Worm (Caenorhabditis elegans) whole organism, early embryonic: ENCODE results near the gene Y43F8B.15.

ENCODE experiments used
- B0310.2 ChIP-seq: sonication (generic microtip); optimal IDR thresholded peaks from 2 replicates; lab custom pipeline; 2016; ENCODE audit warnings: mild to moderate bottlenecking, missing genetic modification characterization, missing compliant biosample characterization
- F13C5.2 ChIP-seq: sonication (generic microtip); optimal IDR thresholded peaks from 2 replicates; lab custom pipeline; 2017; ENCODE audit warnings: mild to moderate bottlenecking, missing genetic modification characterization, inconsistent platforms, missing compliant biosample characterization
- aly-1 ChIP-seq: sonication (generic microtip); optimal IDR thresholded peaks from 2 replicates; lab custom pipeline; 2016; ENCODE audit warnings: missing genetic modification characterization, missing compliant biosample characterization
- ama-1 ChIP-seq: fragments of 150-350 bp; optimal IDR thresholded peaks from 2 replicates; lab custom pipeline; 2014
- ceh-13 ChIP-seq: fragments of 200-800 bp; sonication (Bioruptor generic); optimal IDR thresholded peaks from 2 replicates; lab custom pipeline; 2018; ENCODE audit warnings: mild to moderate bottlenecking, missing genetic modification characterization, missing compliant biosample characterization
- ceh-36 ChIP-seq: sonication (generic microtip); optimal IDR thresholded peaks from 2 replicates; lab custom pipeline; 2016; ENCODE audit warnings: missing genetic modification characterization, inconsistent platforms, missing compliant biosample characterization
- ets-7 ChIP-seq: sonication (generic microtip); optimal IDR thresholded peaks from 2 replicates; lab custom pipeline; 2016; ENCODE audit warnings: missing genotype, missing genetic modification characterization, missing compliant biosample characterization
- flt-1 ChIP-seq: fragments of 200-800 bp; sonication (Bioruptor generic); IDR thresholded peaks from 2 replicates; pipeline ENCODE4 v1.3.6; 2022; ENCODE audit warnings: missing genetic modification characterization, missing compliant biosample characterization
- hmbx-1 ChIP-seq: sonication (generic microtip); optimal IDR thresholded peaks from 2 replicates; lab custom pipeline; 2016; ENCODE audit warnings: mild to moderate bottlenecking, missing genetic modification characterization, missing compliant biosample characterization
- hmg-4 ChIP-seq: fragments of 200-800 bp; sonication (Bioruptor generic); optimal IDR thresholded peaks from 2 replicates; lab custom pipeline; 2018; ENCODE audit warnings: mild to moderate bottlenecking, missing genetic modification characterization, missing compliant biosample characterization
- hnd-1 ChIP-seq: sonication (generic microtip); optimal IDR thresholded peaks from 2 replicates; lab custom pipeline; 2016; ENCODE audit warnings: missing genetic modification characterization, missing compliant biosample characterization
- pes-1 ChIP-seq: fragments of 200-800 bp; sonication (Bioruptor generic); IDR thresholded peaks from 2 replicates; pipeline ENCODE4 v1.3.6; 2022; ENCODE audit warnings: missing genetic modification reagents, missing genetic modification characterization, missing compliant biosample characterization
- scrt-1 ChIP-seq: fragments of 200-800 bp; sonication (Bioruptor generic); IDR thresholded peaks from 2 replicates; pipeline ENCODE4 v1.3.6; 2022; ENCODE audit warnings: missing genetic modification characterization, missing compliant biosample characterization
- sea-1 ChIP-seq: fragments of 200-800 bp; sonication (Bioruptor generic); conservative IDR thresholded peaks from 2 replicates; pipeline ENCODE4 v1.3.6; 2022; ENCODE audit warnings: missing genetic modification characterization, missing compliant biosample characterization
- tbx-11 ChIP-seq: fragments of 200-800 bp; sonication (Bioruptor generic); IDR thresholded peaks from 2 replicates; pipeline ENCODE4 v1.3.6; 2022; ENCODE audit warnings: missing genetic modification characterization, missing compliant biosample characterization
- tbx-37 ChIP-seq: fragments of 200-800 bp; sonication (Bioruptor generic); conservative IDR thresholded peaks from 2 replicates; pipeline ENCODE4 v1.3.6; 2022; ENCODE audit warnings: missing genetic modification reagents, missing genetic modification characterization, missing compliant biosample characterization
- tra-4 ChIP-seq: sonication (generic microtip); optimal IDR thresholded peaks from 2 replicates; lab custom pipeline; 2017; ENCODE audit warnings: missing genetic modification characterization, missing compliant biosample characterization

Y43F8B.15 gene

DNA sequence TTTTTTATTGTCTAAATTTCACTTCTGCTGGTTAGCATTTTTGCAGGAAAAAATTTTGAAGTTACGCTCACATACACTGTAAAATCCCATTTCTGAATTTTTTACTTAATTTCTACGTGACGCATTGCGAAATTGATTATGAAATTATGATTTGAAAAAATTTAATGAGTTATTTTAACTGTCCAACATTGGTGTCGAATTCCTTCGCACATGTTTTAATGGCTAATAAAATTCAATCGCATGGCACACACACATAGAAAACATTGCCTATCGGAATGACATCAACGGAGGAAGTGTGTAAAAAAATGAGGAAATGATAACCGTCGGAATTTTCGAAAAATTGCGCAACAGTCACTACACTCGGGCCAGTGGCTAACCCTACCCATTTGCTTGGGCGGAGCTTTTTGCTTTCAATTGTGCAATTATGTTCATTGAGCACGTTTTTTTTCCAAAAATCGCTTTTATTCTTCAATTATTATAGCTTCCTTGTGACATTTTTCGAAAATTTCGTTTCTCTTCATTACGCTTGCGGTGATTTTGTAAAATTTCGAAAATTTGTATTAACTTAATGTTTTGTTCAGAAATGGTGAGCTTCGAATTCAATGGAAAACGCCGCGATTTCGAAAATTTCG is 28.0 kb downstream of the Y43F8B.15 start, which contains the start of gene C25F9.16:
Gene C25F9.16, plus strand, starts transcription at position 582 of the 632 bp plus-strand sequence.
- TF ChIP-seq tbx-11 (GFP tag; lab: Robert Waterston, UW) (no peak), hnd-1 (tag; lab: Kevin White, UChicago) (no peak), aly-1 (tag; lab: Kevin White, UChicago) (no peak), tra-4 (tag; lab: Kevin White, UChicago) (no peak), ceh-36 (tag; lab: Kevin White, UChicago) (no peak), tbx-37 (no peak), hmbx-1 (tag; lab: Kevin White, UChicago) (no peak), F13C5.2 (tag; lab: Kevin White, UChicago) (no peak), ama-1 (lab: Kevin White, UChicago) (no peak), sea-1 (GFP tag; lab: Robert Waterston, UW) (no peak), B0310.2 (no peak), scrt-1 (GFP tag; lab: Robert Waterston, UW) (no peak), pes-1 (GFP tag; lab: Robert Waterston, UW) (no peak), hmg-4 (GFP tag; lab: Kevin White, UChicago) (no peak), ets-7 (tag; lab: Kevin White, UChicago) (no peak), flt-1 (no peak), ceh-13 (GFP tag; lab: Kevin White, UChicago) (no peak)

DNA sequence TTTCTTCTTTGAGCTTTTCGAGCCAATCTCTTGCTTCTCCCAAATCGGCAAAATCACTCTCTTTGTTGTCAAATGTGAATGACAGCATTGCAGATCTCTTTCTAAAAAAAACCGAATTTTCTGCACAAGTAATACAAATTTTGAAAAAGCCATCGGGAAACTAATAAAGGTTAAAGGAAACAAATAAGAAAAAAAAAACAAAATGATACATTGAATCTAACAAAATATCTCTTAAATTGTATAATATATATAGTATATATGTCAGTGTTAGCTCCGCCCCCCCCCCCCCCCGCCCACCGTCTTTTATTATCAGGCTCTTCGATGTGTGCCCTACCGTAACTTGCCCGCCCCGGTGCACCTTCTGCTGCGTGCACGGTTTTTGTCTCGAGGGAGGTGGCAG is 28.9 kb downstream of the Y43F8B.15 start, which contains the start of gene C25F9.11:
Gene C25F9.11, minus strand, starts transcription at position 101 of the 400 bp plus-strand sequence.
- TF ChIP-seq scrt-1 (GFP tag; lab: Robert Waterston, UW) (no peak), ama-1 (lab: Kevin White, UChicago) (no peak), ets-7 (tag; lab: Kevin White, UChicago) (no peak), B0310.2 (no peak), hnd-1 (tag; lab: Kevin White, UChicago) (no peak), ceh-13 (GFP tag; lab: Kevin White, UChicago) (no peak), flt-1 (no peak), ceh-36 (tag; lab: Kevin White, UChicago) (no peak), aly-1 (tag; lab: Kevin White, UChicago) (no peak), F13C5.2 (tag; lab: Kevin White, UChicago) (no peak), tbx-37 (no peak), tbx-11 (GFP tag; lab: Robert Waterston, UW) (no peak), hmg-4 (GFP tag; lab: Kevin White, UChicago) (no peak), pes-1 (GFP tag; lab: Robert Waterston, UW) (no peak)

DNA sequence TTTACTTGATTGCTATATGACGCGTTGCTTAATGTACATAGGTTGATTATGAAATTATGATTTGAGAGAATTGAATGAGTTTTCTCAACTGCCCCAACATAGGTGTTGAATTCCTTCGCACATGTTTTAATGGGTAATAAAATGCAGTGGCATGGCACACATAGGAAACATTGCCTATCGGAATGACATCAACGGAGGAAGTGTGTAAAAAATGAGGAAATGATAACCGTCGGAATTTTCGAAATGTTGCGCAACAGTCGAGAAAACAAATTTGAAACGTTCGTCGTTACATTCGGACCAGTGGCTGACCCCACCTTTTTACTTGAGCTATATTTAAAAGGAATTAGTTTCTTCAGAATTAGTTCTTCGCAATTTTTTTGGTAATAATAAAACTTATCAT is 29.9 kb downstream of the Y43F8B.15 start:
- no peak for TF ChIP-seq ceh-36 (tag; lab: Kevin White, UChicago)
- no peak for TF ChIP-seq hnd-1 (tag; lab: Kevin White, UChicago)
- TF ChIP-seq hmg-4 (GFP tag; lab: Kevin White, UChicago): no peak
- TF ChIP-seq scrt-1 (GFP tag; lab: Robert Waterston, UW): no peak
- no peak for TF ChIP-seq ceh-13 (GFP tag; lab: Kevin White, UChicago)
- no peak for TF ChIP-seq hmbx-1 (tag; lab: Kevin White, UChicago)
- TF ChIP-seq aly-1 (tag; lab: Kevin White, UChicago): no peak
- no peak for TF ChIP-seq tbx-37
- TF ChIP-seq tbx-11 (GFP tag; lab: Robert Waterston, UW): no peak
- TF ChIP-seq pes-1 (GFP tag; lab: Robert Waterston, UW): no peak
- TF ChIP-seq sea-1 (GFP tag; lab: Robert Waterston, UW): no peak
- no peak for TF ChIP-seq ama-1 (lab: Kevin White, UChicago)
- TF ChIP-seq F13C5.2 (tag; lab: Kevin White, UChicago): no peak
- no peak for TF ChIP-seq tra-4 (tag; lab: Kevin White, UChicago)
- TF ChIP-seq B0310.2: no peak
- TF ChIP-seq flt-1: no peak
- no peak for TF ChIP-seq ets-7 (tag; lab: Kevin White, UChicago)

DNA sequence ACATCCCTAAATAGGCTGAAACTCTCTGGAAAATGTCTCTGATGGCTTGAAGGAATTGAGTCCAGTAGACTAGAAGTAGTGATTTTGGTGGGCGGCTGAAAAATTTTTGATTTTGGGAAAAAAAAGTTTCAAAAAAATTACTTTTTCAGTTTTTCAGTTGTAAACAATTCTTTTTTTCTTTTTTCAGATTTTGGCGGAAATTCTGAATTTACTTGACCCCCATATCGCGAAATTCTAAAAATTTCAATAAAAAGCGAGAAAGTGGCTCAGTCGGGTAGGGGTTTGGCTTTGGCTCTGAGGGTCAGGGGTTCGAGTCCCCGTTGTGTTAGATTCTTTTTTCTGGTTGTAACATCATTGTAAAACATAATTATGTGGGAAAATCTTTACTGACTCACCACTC is 30.9 kb downstream of the Y43F8B.15 start, which contains the start of gene srw-85:
Gene srw-85, minus strand, starts transcription at position 101 of the 400 bp plus-strand sequence.
- TF ChIP-seq ama-1 (lab: Kevin White, UChicago): no peak
- TF ChIP-seq hmbx-1 (tag; lab: Kevin White, UChicago): no peak
- TF ChIP-seq B0310.2: no peak
- TF ChIP-seq hmg-4 (GFP tag; lab: Kevin White, UChicago): no peak
- TF ChIP-seq aly-1 (tag; lab: Kevin White, UChicago): no peak
- no peak for TF ChIP-seq tra-4 (tag; lab: Kevin White, UChicago)
- TF ChIP-seq ceh-36 (tag; lab: Kevin White, UChicago): no peak
- TF ChIP-seq flt-1: no peak
- TF ChIP-seq F13C5.2 (tag; lab: Kevin White, UChicago): no peak
- no peak for TF ChIP-seq tbx-11 (GFP tag; lab: Robert Waterston, UW)
- TF ChIP-seq ets-7 (tag; lab: Kevin White, UChicago): no peak
- TF ChIP-seq ceh-13 (GFP tag; lab: Kevin White, UChicago): no peak
- no peak for TF ChIP-seq sea-1 (GFP tag; lab: Robert Waterston, UW)
- no peak for TF ChIP-seq tbx-37

ce11 chrV:19430351-19430913 is 31.5 kb downstream of the Y43F8B.15 start:
- TF ChIP-seq tbx-11 (GFP tag; lab: Robert Waterston, UW) (no peak), hmg-4 (GFP tag; lab: Kevin White, UChicago) (peak; percentile 26), tra-4 (tag; lab: Kevin White, UChicago) (no peak), ceh-36 (tag; lab: Kevin White, UChicago) (peak; percentile 50), hnd-1 (tag; lab: Kevin White, UChicago) (no peak), flt-1 (no peak), B0310.2 (no peak), aly-1 (tag; lab: Kevin White, UChicago) (no peak), ets-7 (tag; lab: Kevin White, UChicago) (no peak), ama-1 (lab: Kevin White, UChicago) (no peak), ceh-13 (GFP tag; lab: Kevin White, UChicago) (no peak), pes-1 (GFP tag; lab: Robert Waterston, UW) (no peak), F13C5.2 (tag; lab: Kevin White, UChicago) (no peak), hmbx-1 (tag; lab: Kevin White, UChicago) (no peak), sea-1 (GFP tag; lab: Robert Waterston, UW) (no peak), scrt-1 (GFP tag; lab: Robert Waterston, UW) (no peak), tbx-37 (no peak)
